Worm (Caenorhabditis elegans) whole organism, young adult: Measurements from ENCODE around the gene tos-1.

ENCODE experiments used
- B0336.3 ChIP-seq: fragments of 200-800 bp; sonication (Bioruptor generic); IDR thresholded peaks from 2 replicates; pipeline ENCODE4 v1.3.6; 2022; ENCODE audit warnings: missing genetic modification characterization, missing compliant biosample characterization
- C06A6.2 ChIP-seq: fragments of 200-800 bp; sonication (Bioruptor generic); conservative IDR thresholded peaks from 2 replicates; pipeline ENCODE4 v1.3.6; 2022; ENCODE audit warnings: missing genetic modification characterization, missing compliant biosample characterization
- C17E4.6 ChIP-seq: fragments of 200-800 bp; sonication (Bioruptor generic); IDR thresholded peaks from 2 replicates; pipeline ENCODE4 v1.3.6; 2022; ENCODE audit warnings: missing genetic modification reagents, missing genetic modification characterization, missing compliant biosample characterization
- F10E7.11 ChIP-seq: sonication (generic microtip); optimal IDR thresholded peaks from 2 replicates; lab custom pipeline; 2017; ENCODE audit warnings: mild to moderate bottlenecking, missing genetic modification characterization, moderate library complexity, missing compliant biosample characterization
- F39B2.1 ChIP-seq: fragments of 200-800 bp; sonication (Bioruptor generic); IDR thresholded peaks from 2 replicates; pipeline ENCODE4 v1.3.6; 2022; ENCODE audit warnings: missing genetic modification reagents, missing genetic modification characterization, missing compliant biosample characterization
- F49E8.2 ChIP-seq: sonication (generic microtip); optimal IDR thresholded peaks from 3 replicates; lab custom pipeline; 2017; ENCODE audit warnings: missing genetic modification characterization, mild to moderate bottlenecking, missing compliant biosample characterization, antibody characterized with exemption, moderate library complexity; ENCODE audit not compliant: insufficient read depth
- F55B11.4 ChIP-seq: sonication (generic microtip); optimal IDR thresholded peaks from 2 replicates; lab custom pipeline; 2016; ENCODE audit warnings: missing compliant biosample characterization, missing genetic modification characterization, borderline replicate concordance; ENCODE audit not compliant: insufficient read depth
- K11D2.4 ChIP-seq: fragments of 200-800 bp; sonication (Bioruptor generic); IDR thresholded peaks from 2 replicates; pipeline ENCODE4 v1.3.6; 2022; ENCODE audit warnings: missing genetic modification reagents, missing genetic modification characterization, missing compliant biosample characterization
- K12H6.12 ChIP-seq: fragments of 200-800 bp; sonication (Bioruptor generic); optimal IDR thresholded peaks from 2 replicates; lab custom pipeline; 2018; ENCODE audit warnings: mild to moderate bottlenecking, missing genetic modification characterization, missing compliant biosample characterization
- T07F8.4 ChIP-seq: sonication (generic microtip); optimal IDR thresholded peaks from 2 replicates; lab custom pipeline; 2016; ENCODE audit warnings: mild to moderate bottlenecking, missing genetic modification characterization, moderate library complexity, missing compliant biosample characterization
- akir-1 ChIP-seq: fragments of 200-800 bp; sonication (Bioruptor generic); optimal IDR thresholded peaks from 2 replicates; lab custom pipeline; 2018; ENCODE audit warnings: mild to moderate bottlenecking, missing genetic modification characterization, moderate library complexity, missing compliant biosample characterization
- aptf-2 ChIP-seq: fragments of 200-800 bp; sonication (Bioruptor generic); conservative IDR thresholded peaks from 2 replicates; pipeline ENCODE4 v1.3.6; 2022; ENCODE audit warnings: missing genetic modification reagents, missing genetic modification characterization, missing compliant biosample characterization
- attf-5 ChIP-seq: fragments of 200-800 bp; sonication (Bioruptor generic); optimal IDR thresholded peaks from 2 replicates; lab custom pipeline; 2018; ENCODE audit warnings: mild to moderate bottlenecking, missing genetic modification characterization, missing compliant biosample characterization
- attf-6 ChIP-seq: fragments of 200-800 bp; sonication (Bioruptor generic); IDR thresholded peaks from 2 replicates; pipeline ENCODE4 v1.3.6; 2022; ENCODE audit warnings: missing genetic modification reagents, missing genetic modification characterization, missing compliant biosample characterization
- bed-2 ChIP-seq: fragments of 200-800 bp; sonication (Bioruptor generic); IDR thresholded peaks from 2 replicates; pipeline ENCODE4 v1.3.6; 2022; ENCODE audit warnings: missing genetic modification reagents, missing genetic modification characterization, missing compliant biosample characterization
- ceh-27 ChIP-seq: fragments of 200-800 bp; sonication (Bioruptor generic); optimal IDR thresholded peaks from 2 replicates; lab custom pipeline; 2018; ENCODE audit warnings: mild to moderate bottlenecking, missing genetic modification characterization, moderate library complexity, missing compliant biosample characterization
- ceh-58 ChIP-seq: fragments of 200-800 bp; sonication (Bioruptor generic); IDR thresholded peaks from 2 replicates; pipeline ENCODE4 v1.3.6; 2022; ENCODE audit warnings: missing genetic modification characterization, missing compliant biosample characterization
- ceh-91 ChIP-seq: fragments of 200-800 bp; sonication (Bioruptor generic); IDR thresholded peaks from 2 replicates; pipeline ENCODE4 v1.3.6; 2022; ENCODE audit warnings: missing genetic modification reagents, missing genetic modification characterization, missing compliant biosample characterization
- die-1 ChIP-seq: sonication (generic microtip); optimal IDR thresholded peaks from 2 replicates; lab custom pipeline; 2016; ENCODE audit warnings: missing genotype, mild to moderate bottlenecking, missing genetic modification characterization, missing compliant biosample characterization
- efl-1 ChIP-seq: fragments of 150-350 bp; optimal IDR thresholded peaks from 2 replicates; lab custom pipeline; 2014; ENCODE audit warnings: missing biosample characterization, missing genetic modification reagents, missing genetic modification characterization
- egl-18 ChIP-seq: fragments of 200-800 bp; sonication (Bioruptor generic); IDR thresholded peaks from 2 replicates; pipeline ENCODE4 v1.3.6; 2022; ENCODE audit warnings: missing genetic modification reagents, missing genetic modification characterization, missing compliant biosample characterization
- ekl-4 ChIP-seq: fragments of 200-800 bp; sonication (Bioruptor generic); IDR thresholded peaks from 2 replicates; pipeline ENCODE4 v1.3.6; 2022; ENCODE audit warnings: missing genetic modification reagents, missing genetic modification characterization, missing compliant biosample characterization
- him-1 ChIP-seq: sonication (generic microtip); optimal IDR thresholded peaks from 2 replicates; lab custom pipeline; 2016; ENCODE audit warnings: missing genotype, missing genetic modification reagents, missing genetic modification characterization, missing compliant biosample characterization
- hlh-26 ChIP-seq: fragments of 200-800 bp; sonication (Bioruptor generic); conservative IDR thresholded peaks from 2 replicates; pipeline ENCODE4 v1.3.6; 2022; ENCODE audit warnings: missing genetic modification reagents, missing genetic modification characterization, missing compliant biosample characterization
- hmg-20 ChIP-seq: fragments of 200-800 bp; sonication (Bioruptor generic); IDR thresholded peaks from 2 replicates; pipeline ENCODE4 v1.3.6; 2022; ENCODE audit warnings: missing genetic modification reagents, missing genetic modification characterization, missing compliant biosample characterization
- hrde-1 ChIP-seq: sonication (generic microtip); optimal IDR thresholded peaks from 2 replicates; lab custom pipeline; 2016; ENCODE audit warnings: missing genetic modification characterization, mild to moderate bottlenecking, missing compliant biosample characterization, moderate library complexity, missing genotype, missing genetic modification reagents, borderline replicate concordance
- let-526 ChIP-seq: fragments of 200-800 bp; sonication (Bioruptor generic); IDR thresholded peaks from 2 replicates; pipeline ENCODE4 v1.3.6; 2022; ENCODE audit warnings: missing genetic modification reagents, missing genetic modification characterization, missing compliant biosample characterization
- lin-26 ChIP-seq: fragments of 200-800 bp; sonication (Bioruptor generic); IDR thresholded peaks from 2 replicates; pipeline ENCODE4 v1.3.6; 2022; ENCODE audit warnings: missing genetic modification reagents, missing genetic modification characterization, missing compliant biosample characterization
- lin-40 ChIP-seq: sonication (generic microtip); optimal IDR thresholded peaks from 2 replicates; lab custom pipeline; 2016; ENCODE audit warnings: missing genetic modification characterization, mild to moderate bottlenecking, missing compliant biosample characterization, missing genotype, missing genetic modification reagents
- lsl-1 ChIP-seq: fragments of 200-800 bp; sonication (Bioruptor generic); optimal IDR thresholded peaks from 2 replicates; lab custom pipeline; 2018; ENCODE audit warnings: mild to moderate bottlenecking, missing genetic modification characterization, moderate library complexity, missing compliant biosample characterization
- lsy-27 ChIP-seq: sonication (generic microtip); optimal IDR thresholded peaks from 2 replicates; lab custom pipeline; 2017; ENCODE audit warnings: missing genetic modification characterization, mild to moderate bottlenecking, missing compliant biosample characterization, antibody characterized with exemption, missing genotype, borderline replicate concordance; ENCODE audit not compliant: insufficient read depth
- madf-3 ChIP-seq: fragments of 200-800 bp; sonication (Bioruptor generic); IDR thresholded peaks from 2 replicates; pipeline ENCODE4 v1.3.6; 2022; ENCODE audit warnings: missing genetic modification reagents, missing genetic modification characterization, missing compliant biosample characterization
- madf-8 ChIP-seq: fragments of 200-800 bp; sonication (Bioruptor generic); conservative IDR thresholded peaks from 2 replicates; pipeline ENCODE4 v1.3.6; 2022; ENCODE audit warnings: missing genetic modification reagents, missing genetic modification characterization, missing compliant biosample characterization
- mes-4 ChIP-seq: sonication (generic microtip); optimal IDR thresholded peaks from 2 replicates; lab custom pipeline; 2016; ENCODE audit warnings: missing genotype, missing genetic modification characterization, missing compliant biosample characterization
- mxl-1 ChIP-seq: sonication (generic microtip); optimal IDR thresholded peaks from 2 replicates; lab custom pipeline; 2016; ENCODE audit warnings: missing genetic modification characterization, missing compliant biosample characterization
- nfya-2 ChIP-seq: fragments of 200-800 bp; sonication (Bioruptor generic); IDR thresholded peaks from 2 replicates; pipeline ENCODE4 v1.3.6; 2022; ENCODE audit warnings: missing genetic modification reagents, missing genetic modification characterization, missing compliant biosample characterization
- pbrm-1 ChIP-seq: fragments of 200-800 bp; sonication (Bioruptor generic); IDR thresholded peaks from 2 replicates; pipeline ENCODE4 v1.3.6; 2022; ENCODE audit warnings: missing genetic modification reagents, missing genetic modification characterization, missing compliant biosample characterization
- pha-4 ChIP-seq: fragments of 150-350 bp; sonication (generic microtip); optimal IDR thresholded peaks from 2 replicates; lab custom pipeline; 2014; ENCODE audit warnings: missing biosample characterization, missing genetic modification reagents, missing genetic modification characterization
- repo-1 ChIP-seq: sonication (generic microtip); optimal IDR thresholded peaks from 2 replicates; lab custom pipeline; 2017; ENCODE audit warnings: mild to moderate bottlenecking, missing genetic modification characterization, missing compliant biosample characterization
- snpc-1.3 ChIP-seq: sonication (generic microtip); optimal IDR thresholded peaks from 2 replicates; lab custom pipeline; 2017; ENCODE audit warnings: missing genetic modification characterization, mild to moderate bottlenecking, missing compliant biosample characterization, antibody characterized with exemption, moderate library complexity, missing genotype, missing genetic modification reagents; ENCODE audit not compliant: insufficient read depth
- snpc-3.4 ChIP-seq: sonication (generic microtip); optimal IDR thresholded peaks from 2 replicates; lab custom pipeline; 2017; ENCODE audit warnings: missing genetic modification characterization, mild to moderate bottlenecking, missing compliant biosample characterization, antibody characterized with exemption, moderate library complexity, missing genotype, missing genetic modification reagents
- snpc-4 ChIP-seq, 5 experiments: fragments of 150-350 bp in 1 of 5; sonication (generic microtip) in 4 of 5; optimal IDR thresholded peaks; 2 replicates each; lab custom pipeline; 2014 to 2018; ENCODE audit warnings: missing genetic modification characterization in 5 of 5, missing biosample characterization in 3 of 5, antibody characterized with exemption in 2 of 5, mild to moderate bottlenecking in 2 of 5, missing compliant biosample characterization in 2 of 5, missing genotype in 2 of 5, moderate library complexity in 2 of 5, missing genetic modification reagents in 1 of 5
- zim-3 ChIP-seq: sonication (generic microtip); optimal IDR thresholded peaks from 2 replicates; lab custom pipeline; 2017; ENCODE audit warnings: mild to moderate bottlenecking, missing genetic modification characterization, moderate library complexity, missing compliant biosample characterization
- ztf-6 ChIP-seq: fragments of 200-800 bp; sonication (Bioruptor generic); IDR thresholded peaks from 2 replicates; pipeline ENCODE4 v1.3.6; 2022; ENCODE audit warnings: missing genetic modification reagents, missing genetic modification characterization, missing compliant biosample characterization

tos-1 gene

ce11 chrV:9314408-9314807 is 29.6 kb downstream of the tos-1 start:
- TF ChIP-seq pbrm-1 (GFP tag; lab: Robert Waterston, UW) (no peak), mxl-1 (no peak), efl-1 (GFP tag; lab: Kevin White, UChicago) (no peak), ceh-58 (GFP tag; lab: Robert Waterston, UW) (no peak), bed-2 (GFP tag; lab: Robert Waterston, UW) (no peak), B0336.3 (GFP tag; lab: Robert Waterston, UW) (no peak), him-1 (tag; lab: Kevin White, UChicago) (no peak), lin-26 (no peak), lsy-27 (tag; lab: Kevin White, UChicago) (no peak)

ce11 chrV:9312377-9312776 is 31.6 kb downstream of the tos-1 start:
- TF ChIP-seq akir-1 (GFP tag; lab: Kevin White, UChicago): no peak
- TF ChIP-seq pha-4: no peak
- TF ChIP-seq mxl-1: no peak
- no peak for TF ChIP-seq zim-3
- TF ChIP-seq madf-3 (GFP tag; lab: Robert Waterston, UW): 0 out of 2 replicates have a peak, but pooled peaks have one; percentile 3
- TF ChIP-seq K12H6.12 (tag; lab: Kevin White, UChicago): no peak
- no peak for TF ChIP-seq hrde-1 (tag; lab: Kevin White, UChicago)
- no peak for TF ChIP-seq snpc-4 (GFP tag; optimal IDR thresholded peaks at IDR 0.05; lab: Kevin White, UChicago)
- no peak for TF ChIP-seq snpc-4 (tag; optimal IDR thresholded peaks at IDR 0.05; lab: Kevin White, UChicago)

- TF ChIP-seq F55B11.4 (tag; lab: Kevin White, UChicago) (no peak), C06A6.2 (GFP tag; lab: Robert Waterston, UW) (no peak), hmg-20 (GFP tag; lab: Robert Waterston, UW) (no peak), let-526 (no peak), F49E8.2 (no peak), C17E4.6 (GFP tag; lab: Robert Waterston, UW) (no peak), attf-5 (GFP tag; lab: Kevin White, UChicago) (no peak), efl-1 (GFP tag; lab: Kevin White, UChicago) (no peak), T07F8.4 (tag; lab: Kevin White, UChicago) (no peak), madf-8 (GFP tag; lab: Robert Waterston, UW) (no peak), F10E7.11 (tag; lab: Kevin White, UChicago) (no peak), aptf-2 (no peak), hlh-26 (GFP tag; lab: Robert Waterston, UW) (no peak), him-1 (tag; lab: Kevin White, UChicago) (no peak), snpc-3.4 (tag; lab: Kevin White, UChicago) (no peak)
Measured at ce11 chrV:9305116-9305515, 38.9 kb downstream of the tos-1 start, which contains the start of gene F44A2.3. Gene F44A2.3 (plus strand): TSS chrV:9305416.

ce11 chrV:9303026-9303425 is 41.0 kb downstream of the tos-1 start, which contains the start of gene nhr-39:
Gene nhr-39 (plus strand): TSS chrV:9303326.
- no peak for TF ChIP-seq mes-4 (tag; lab: Kevin White, UChicago)
- no peak for TF ChIP-seq egl-18 (GFP tag; lab: Robert Waterston, UW)
- TF ChIP-seq die-1: no peak
- no peak for TF ChIP-seq ceh-27
- TF ChIP-seq attf-6: no peak
- TF ChIP-seq ekl-4 (GFP tag; lab: Robert Waterston, UW): no peak
- no peak for TF ChIP-seq lin-40
- TF ChIP-seq lsl-1 (GFP tag; lab: Kevin White, UChicago): no peak
- no peak for TF ChIP-seq him-1 (tag; lab: Kevin White, UChicago)
- TF ChIP-seq ceh-91 (GFP tag; lab: Robert Waterston, UW): no peak
- TF ChIP-seq K11D2.4 (GFP tag; lab: Robert Waterston, UW): no peak
- TF ChIP-seq repo-1: no peak
- no peak for TF ChIP-seq snpc-1.3 (tag; lab: Kevin White, UChicago)
- no peak for TF ChIP-seq F39B2.1 (GFP tag; lab: Robert Waterston, UW)
- no peak for TF ChIP-seq ztf-6
- no peak for TF ChIP-seq nfya-2 (GFP tag; lab: Robert Waterston, UW)
- TF ChIP-seq, all 124 proteins: peak for 0
